Worm (Caenorhabditis elegans) whole organism, L4/young adult: ENCODE measurements around the gene prp-18.

Experiments used
- W03F9.2 ChIP-seq: fragments of 150-350 bp; optimal IDR thresholded peaks from 2 replicates; lab custom pipeline; 2014; ENCODE audit warnings: missing biosample characterization, missing genetic modification characterization
- dao-5 ChIP-seq: sonication (generic microtip); optimal IDR thresholded peaks from 2 replicates; lab custom pipeline; 2016; ENCODE audit warnings: missing genotype, missing genetic modification characterization, moderate library complexity, missing compliant biosample characterization

- TF ChIP-seq dao-5 (tag; lab: Kevin White, UChicago) (no peak), W03F9.2 (tag; lab: Kevin White, UChicago) (no peak)
Measured at ce11 chrIV:9849624-9850023, 34.6 kb downstream of the prp-18 start, which contains the start of gene K07F5.8.
